Fruit fly (Drosophila melanogaster) Kc167 (cell line): Measurements from ENCODE around the gene CG15515.

ENCODE experiments used
- h ChIP-seq: fragments of >200 bp; optimal IDR thresholded peaks from 3 replicates; lab custom pipeline; 2018; ENCODE audit warnings: missing external identifiers
- psq ChIP-seq: fragments of >200 bp; optimal IDR thresholded peaks from 2 replicates; lab custom pipeline; 2017; ENCODE audit warnings: missing external identifiers

DNA sequence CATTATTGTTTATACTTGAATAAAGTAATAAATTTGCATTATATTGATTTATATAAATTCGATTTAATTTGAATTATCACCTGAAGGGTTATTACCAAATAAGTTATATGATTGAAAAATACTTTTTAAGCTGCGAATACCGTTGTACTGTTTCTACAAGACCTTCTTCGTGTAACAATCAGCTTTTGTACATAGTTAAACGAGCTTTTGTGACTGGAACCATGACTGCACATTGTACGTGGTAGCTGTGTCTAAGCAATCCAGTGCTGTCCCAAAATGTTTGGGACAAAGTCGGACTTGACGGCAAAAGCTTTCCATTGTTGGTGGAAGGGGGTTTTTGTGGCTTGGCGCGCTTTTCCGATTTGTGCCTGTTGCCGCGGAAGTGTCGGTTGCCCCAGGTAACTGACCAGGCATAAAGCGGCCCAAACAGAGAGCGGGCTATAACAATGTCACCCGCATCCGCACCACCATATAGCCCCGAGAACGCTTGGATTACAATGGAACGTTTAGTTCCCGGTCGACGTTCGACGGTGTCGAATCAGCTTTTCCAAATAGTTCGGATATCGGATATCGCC lies 2.4 kb downstream of the CG15515 start, which contains the start of gene CG31036:
- TF ChIP-seq psq (lab: Kevin White, UChicago) (no peak), h (lab: Kevin White, UChicago) (no peak)
